Fruit fly (Drosophila melanogaster): ENCODE measurements around the gene CG4360.
A peak's percentile ranks its signal among the peaks of the same experiment; 100 is the strongest.

Gene CG4360

dm6 chr3R:20327572-20328483, at the start of gene CG4360, which contains the start of gene Sirt2 (continued):
- TF ChIP-seq CG12236 (GFP tag; optimal IDR thresholded peaks at IDR 0.05) (no peak), pnt (GFP tag; optimal IDR thresholded peaks at IDR 0.05) (no peak), CG10267 (tag; optimal IDR thresholded peaks at IDR 0.05) (peak; percentile 24), mld (GFP tag; IDR thresholded peaks at IDR 0.05; ENCODE audit: partially characterized antibody) (peak; percentile 81), unc-4 (GFP tag; IDR thresholded peaks at IDR 0.05; ENCODE audit: partially characterized antibody) (peak; percentile 71), Ravus (GFP tag; IDR thresholded peaks at IDR 0.05) (no peak), CG13296 (GFP tag; optimal IDR thresholded peaks at IDR 0.05) (no peak), CTCF (GFP tag; optimal IDR thresholded peaks at IDR 0.05) (peak; percentile 26), CG18599 (GFP tag; optimal IDR thresholded peaks at IDR 0.05) (no peak), HLHmδ (GFP tag; optimal IDR thresholded peaks at IDR 0.05) (peak; percentile 61), mirr (GFP tag; optimal IDR thresholded peaks at IDR 0.05) (peak; percentile 39), Dll (GFP tag; IDR thresholded peaks at IDR 0.05; ENCODE audit: partially characterized antibody) (peak; percentile 65; the same call in 2 of the 4 replicates), Mes4 (GFP tag; optimal IDR thresholded peaks at IDR 0.05) (no peak), lab (GFP tag; optimal IDR thresholded peaks at IDR 0.05) (no peak), cas (GFP tag; IDR thresholded peaks at IDR 0.05) (peak; percentile 56), slp2 (GFP tag; optimal IDR thresholded peaks at IDR 0.05) (no peak), maf-S (GFP tag; optimal IDR thresholded peaks at IDR 0.05) (peak; percentile 49), Pdp1 (GFP tag; optimal IDR thresholded peaks at IDR 0.05) (peak; percentile 27 to 53), CG16779 (GFP tag; IDR thresholded peaks at IDR 0.05) (0 out of 2 replicates have a peak, but pooled peaks have one; percentile 50), danr (GFP tag; IDR thresholded peaks at IDR 0.05) (no peak), CG2116 (GFP tag; optimal IDR thresholded peaks at IDR 0.05) (peak; percentile 98), Oli (tag; optimal IDR thresholded peaks at IDR 0.05) (no peak), pan (optimal IDR thresholded peaks at IDR 0.05) (no peak), pan (GFP tag; optimal IDR thresholded peaks at IDR 0.05 in 1 of 2, IDR thresholded peaks at IDR 0.05 in 1 of 2) (peak in 1 of 2 experiments; percentile 33), Xbp1 (GFP tag; optimal IDR thresholded peaks at IDR 0.05) (peak; percentile 53), CG9932 (GFP tag; IDR thresholded peaks at IDR 0.05) (peak; percentile 84), seq (GFP tag; IDR thresholded peaks at IDR 0.05) (no peak), CG16815 (GFP tag; optimal IDR thresholded peaks at IDR 0.05) (peak; percentile 17), CG7839 (tag; optimal IDR thresholded peaks at IDR 0.05) (peak; percentile 34), CG2202 (tag; optimal IDR thresholded peaks at IDR 0.05) (no peak), CG8765 (GFP tag; IDR thresholded peaks at IDR 0.05) (peak; percentile 38; the same call in 1 of the 2 replicates), sqz (GFP tag; optimal IDR thresholded peaks at IDR 0.05) (no peak), kni (GFP tag; optimal IDR thresholded peaks at IDR 0.05) (no peak), CG1602 (GFP tag; optimal IDR thresholded peaks at IDR 0.05) (peak; percentile 38), dimm (GFP tag; IDR thresholded peaks at IDR 0.05) (no peak), zen (tag; optimal IDR thresholded peaks at IDR 0.05) (no peak), ems (GFP tag; optimal IDR thresholded peaks at IDR 0.05) (peak; percentile 39), Scr (GFP tag; IDR thresholded peaks at IDR 0.05; ENCODE audit: partially characterized antibody) (peak; percentile 76), cg (GFP tag; optimal IDR thresholded peaks at IDR 0.05) (no peak), chinmo (GFP tag; IDR thresholded peaks at IDR 0.05; ENCODE audit: partially characterized antibody) (0 out of 4 replicates have a peak, but pooled peaks have one; percentile 59), nau (GFP tag; optimal IDR thresholded peaks at IDR 0.05) (no peak), Rfx (GFP tag; IDR thresholded peaks at IDR 0.05) (peak; percentile 79), gt (GFP tag; IDR thresholded peaks at IDR 0.05) (0 out of 2 replicates have a peak, but pooled peaks have one; percentile 6), pho (GFP tag; optimal IDR thresholded peaks at IDR 0.05) (peak; percentile 57), CG11696 (GFP tag; IDR thresholded peaks at IDR 0.05) (0 out of 2 replicates have a peak, but pooled peaks have one; percentile 31), dmrt99B (tag; optimal IDR thresholded peaks at IDR 0.05) (no peak), Atf6 (GFP tag; IDR thresholded peaks at IDR 0.05) (peak; percentile 46; the same call in 1 of the 2 replicates), CG14860 (GFP tag; IDR thresholded peaks at IDR 0.05; ENCODE audit: partially characterized antibody) (peak; percentile 85)

Data from whole organism, embryonic.